Fruit fly (Drosophila melanogaster): ENCODE results near the gene CG10650.
A peak's percentile ranks its signal among the peaks of the same experiment; 100 is the strongest.

CG10650 gene

dm6 chr2L:18957142-18957674 lies 38.5 kb downstream of the CG10650 start, which contains the start of gene Bhmt (continued):
- TF ChIP-seq gcm (GFP tag; optimal IDR thresholded peaks at IDR 0.05) (peak; percentile 25), gro (GFP tag; optimal IDR thresholded peaks at IDR 0.05) (no peak), Nf-YB (GFP tag; optimal IDR thresholded peaks at IDR 0.05) (peak; percentile 40), HLHmδ (GFP tag; optimal IDR thresholded peaks at IDR 0.05) (no peak), Max (GFP tag; optimal IDR thresholded peaks at IDR 0.05) (peak; percentile 20), inv (GFP tag; IDR thresholded peaks at IDR 0.05; ENCODE audit: partially characterized antibody) (no peak), HmgD (GFP tag; optimal IDR thresholded peaks at IDR 0.05) (no peak), CG34376 (GFP tag; optimal IDR thresholded peaks at IDR 0.05) (peak; percentile 43), CG15696 (tag; optimal IDR thresholded peaks at IDR 0.05) (peak; percentile 32), PHDP (tag; optimal IDR thresholded peaks at IDR 0.05) (peak; percentile 80), TFAM (GFP tag; optimal IDR thresholded peaks at IDR 0.05) (no peak), CG31441 (GFP tag; IDR thresholded peaks at IDR 0.05) (no peak; the same call in none of the 2 replicates), NFAT (GFP tag; IDR thresholded peaks at IDR 0.05) (peak; percentile 84; the same call in 1 of the 2 replicates), YL-1 (GFP tag; optimal IDR thresholded peaks at IDR 0.05) (peak; percentile 29), Taf1 (GFP tag; IDR thresholded peaks at IDR 0.05) (peak; percentile 33; the same call in 1 of the 2 replicates), CG7839 (tag; optimal IDR thresholded peaks at IDR 0.05) (peak; percentile 84), CG16779 (GFP tag; IDR thresholded peaks at IDR 0.05) (no peak), CG7372 (GFP tag; IDR thresholded peaks at IDR 0.05) (peak; percentile 40; the same call in 1 of the 2 replicates), Stat92E (GFP tag; optimal IDR thresholded peaks at IDR 0.05) (no peak), Xbp1 (GFP tag; optimal IDR thresholded peaks at IDR 0.05) (peak; percentile 57), CG15011 (GFP tag; optimal IDR thresholded peaks at IDR 0.05) (peak; percentile 11), sqz (GFP tag; optimal IDR thresholded peaks at IDR 0.05) (no peak), CG10565 (GFP tag; optimal IDR thresholded peaks at IDR 0.05) (no peak), h (optimal IDR thresholded peaks at IDR 0.05) (no peak), CG11093 (GFP tag; IDR thresholded peaks at IDR 0.05) (0 out of 3 replicates have a peak, but pooled peaks have one; percentile 36), ash1 (GFP tag; optimal IDR thresholded peaks at IDR 0.05) (no peak), kah (GFP tag; optimal IDR thresholded peaks at IDR 0.05) (no peak), CG6254 (GFP tag; optimal IDR thresholded peaks at IDR 0.05) (peak; percentile 15), pnt (GFP tag; optimal IDR thresholded peaks at IDR 0.05) (no peak), bowl (GFP tag; IDR thresholded peaks at IDR 0.05) (peak; percentile 50; the same call in 1 of the 2 replicates), CG18476 (GFP tag; optimal IDR thresholded peaks at IDR 0.05) (no peak), CG1233 (GFP tag; optimal IDR thresholded peaks at IDR 0.05) (peak; percentile 58), CG2678 (tag; optimal IDR thresholded peaks at IDR 0.05) (peak; percentile 88), Hmr (GFP tag; optimal IDR thresholded peaks at IDR 0.05) (peak; percentile 80), gce (GFP tag; IDR thresholded peaks at IDR 0.05) (peak; percentile 13; the same call in 1 of the 3 replicates), btn (GFP tag; optimal IDR thresholded peaks at IDR 0.05) (no peak), CG1024 (GFP tag; IDR thresholded peaks at IDR 0.05) (peak; percentile 42; the same call in 1 of the 2 replicates), ssp (GFP tag; IDR thresholded peaks at IDR 0.05) (no peak), Dref (GFP tag; IDR thresholded peaks at IDR 0.05) (no peak), CG11695 (GFP tag; IDR thresholded peaks at IDR 0.05) (peak; percentile 74; the same call in 2 of the 3 replicates), Jarid2 (GFP tag; optimal IDR thresholded peaks at IDR 0.05) (no peak), eve (GFP tag; optimal IDR thresholded peaks at IDR 0.05) (no peak), bsh (GFP tag; optimal IDR thresholded peaks at IDR 0.05) (peak; percentile 56 to 59), jigr1 (GFP tag; IDR thresholded peaks at IDR 0.05) (no peak), ap (GFP tag; IDR thresholded peaks at IDR 0.05) (no peak), Fer3 (tag; optimal IDR thresholded peaks at IDR 0.05) (peak; percentile 85), al (GFP tag; IDR thresholded peaks at IDR 0.05) (peak; percentile 74), CG6654 (GFP tag; optimal IDR thresholded peaks at IDR 0.05) (no peak), zfh2 (GFP tag; optimal IDR thresholded peaks at IDR 0.05) (peak; percentile 14), tin (GFP tag; optimal IDR thresholded peaks at IDR 0.05) (peak; percentile 35)

All from whole organism, embryonic.